Worm (Caenorhabditis elegans): Measurements from ENCODE around the gene cnc-3.
A peak's percentile ranks its signal among the peaks of the same experiment; 100 is the strongest.

cnc-3 gene

ce11 chrV:1442042-1442441 lies 5.8 kb upstream of the cnc-3 start, which contains the start of gene cnc-11:
Gene cnc-11 (plus strand): TSS chrV:1442342.
- no peak for TF ChIP-seq C16A3.4 (tag; optimal IDR thresholded peaks at IDR 0.05)
- no peak for TF ChIP-seq snu-23 (GFP tag; optimal IDR thresholded peaks at IDR 0.05)
- TF ChIP-seq dpl-1 (GFP tag; optimal IDR thresholded peaks at IDR 0.05): no peak

DNA sequence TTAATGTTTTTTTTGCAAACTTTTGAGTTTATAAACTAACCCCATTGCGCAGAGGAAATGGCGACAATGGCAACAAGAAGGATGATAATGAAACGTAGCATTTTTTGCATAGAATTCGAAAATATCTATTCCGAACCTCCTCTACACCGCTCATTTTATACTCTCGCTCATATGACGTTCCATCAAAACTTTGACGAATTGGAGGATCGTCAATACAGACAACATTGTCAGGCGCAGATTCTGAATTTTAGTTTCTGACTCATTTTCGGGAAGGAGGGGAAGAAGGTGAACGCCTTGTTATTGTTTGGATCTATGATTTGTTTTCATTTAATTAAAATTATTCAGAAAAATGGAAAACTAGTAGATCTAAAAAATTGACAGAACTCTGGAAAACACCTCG lies 3.6 kb upstream of the cnc-3 start, which contains the start of gene cnc-1:
cnc-1 (minus strand) TSS at position 101 of the 400 bp plus-strand sequence.
- no peak for TF ChIP-seq nhr-85 (tag)
- no peak for TF ChIP-seq fos-1 (tag; optimal IDR thresholded peaks at IDR 0.05)
- TF ChIP-seq lir-3 (tag; optimal IDR thresholded peaks at IDR 0.05; ENCODE audit: poor library complexity): no peak
- TF ChIP-seq zip-4 (GFP tag; optimal IDR thresholded peaks at IDR 0.05): no peak
- no peak for TF ChIP-seq unc-62 (GFP tag; optimal IDR thresholded peaks at IDR 0.05)
- TF ChIP-seq nhr-84 (tag; optimal IDR thresholded peaks at IDR 0.05): no peak
- no peak for TF ChIP-seq zag-1 (tag; optimal IDR thresholded peaks at IDR 0.05)
- no peak for TF ChIP-seq nhr-237 (tag; optimal IDR thresholded peaks at IDR 0.05)
- no peak for TF ChIP-seq ceh-63 (GFP tag; optimal IDR thresholded peaks at IDR 0.05)
- no peak for TF ChIP-seq Y116A8C.19 (tag; optimal IDR thresholded peaks at IDR 0.05; ENCODE audit: borderline replicate concordance)
- TF ChIP-seq ceh-8 (GFP tag; optimal IDR thresholded peaks at IDR 0.05): no peak
- no peak for TF ChIP-seq sup-37 (GFP tag; optimal IDR thresholded peaks at IDR 0.05)
- no peak for TF ChIP-seq blmp-1 (tag; optimal IDR thresholded peaks at IDR 0.05)
- TF ChIP-seq ceh-90 (tag; optimal IDR thresholded peaks at IDR 0.05): no peak
- TF ChIP-seq tlp-1 (tag; optimal IDR thresholded peaks at IDR 0.05): no peak
- TF ChIP-seq mep-1 (tag; optimal IDR thresholded peaks at IDR 0.05): no peak
- no peak for TF ChIP-seq ces-1 (GFP tag; optimal IDR thresholded peaks at IDR 0.05)
- TF ChIP-seq lin-14 (GFP tag; optimal IDR thresholded peaks at IDR 0.05): no peak
- TF ChIP-seq isw-1 (GFP tag; IDR thresholded peaks at IDR 0.05): no peak
- TF ChIP-seq sptf-1 (tag; optimal IDR thresholded peaks at IDR 0.05): no peak

DNA sequence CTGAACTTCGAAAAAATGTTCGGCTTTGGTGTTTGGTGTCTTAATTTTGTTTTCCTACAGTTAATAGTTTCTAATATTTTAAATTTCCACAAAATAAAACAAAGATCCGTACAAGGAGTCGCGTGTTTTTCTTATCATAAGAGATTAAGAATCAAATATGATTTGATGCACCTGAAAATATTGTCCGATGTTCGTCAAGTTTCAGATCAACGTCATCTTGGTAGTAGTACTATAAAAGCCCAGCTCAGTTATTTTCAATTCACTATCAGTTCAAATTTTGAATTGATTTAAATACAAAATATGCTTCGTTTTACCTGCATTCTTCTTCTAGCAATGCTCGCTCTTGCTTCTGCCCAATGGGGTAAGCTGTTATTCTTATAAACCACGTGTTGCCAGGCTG lies 2.7 kb upstream of the cnc-3 start, which contains the start of gene cnc-5:
cnc-5 (plus strand) TSS at position 301 of the 400 bp plus-strand sequence.
- no peak for TF ChIP-seq ces-1 (GFP tag; optimal IDR thresholded peaks at IDR 0.05)
- TF ChIP-seq nhr-28 (tag; optimal IDR thresholded peaks at IDR 0.05): no peak
- TF ChIP-seq hpl-2 (GFP tag; optimal IDR thresholded peaks at IDR 0.05): no peak
- no peak for TF ChIP-seq C04F5.9 (tag; optimal IDR thresholded peaks at IDR 0.05)
- no peak for TF ChIP-seq lin-35 (GFP tag; optimal IDR thresholded peaks at IDR 0.05)

ce11 chrV:1447079-1447478 lies 725 bp upstream of the cnc-3 start, which contains the start of gene cnc-4:
Gene cnc-4 (plus strand): TSS chrV:1447195.
- peak; percentile 74 for TF ChIP-seq nhr-85 (tag)
- TF ChIP-seq tbx-2 (tag; optimal IDR thresholded peaks at IDR 0.05): no peak
- peak; percentile 31 for TF ChIP-seq lin-14 (GFP tag; optimal IDR thresholded peaks at IDR 0.05)
- TF ChIP-seq efl-3 (GFP tag; optimal IDR thresholded peaks at IDR 0.05): no peak
- no peak for TF ChIP-seq vab-15 (tag; optimal IDR thresholded peaks at IDR 0.05)

DNA sequence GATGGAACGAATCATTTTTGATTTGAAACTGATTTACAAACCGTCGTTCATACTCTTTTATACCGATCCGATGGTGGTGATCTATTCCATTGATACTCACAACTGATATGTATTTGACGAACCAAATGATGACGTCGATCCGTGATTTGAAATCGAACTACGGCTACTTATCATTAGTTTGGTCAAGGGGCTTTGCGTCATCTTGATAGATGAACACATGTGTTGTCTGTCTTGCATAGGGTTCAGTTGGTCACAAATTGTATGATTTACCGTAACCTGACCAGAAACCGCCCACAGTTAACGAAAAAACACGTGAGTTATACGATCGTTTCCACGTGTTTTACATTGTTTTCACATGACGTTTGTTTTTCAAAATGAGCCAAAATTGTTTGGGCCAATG lies 2.4 kb downstream of the cnc-3 start, which contains the start of gene cnc-2:
cnc-2 (minus strand) TSS at position 24 of the 400 bp plus-strand sequence.
- TF ChIP-seq fkh-8 (tag; optimal IDR thresholded peaks at IDR 0.05): no peak
- TF ChIP-seq vab-15 (tag; optimal IDR thresholded peaks at IDR 0.05): no peak
- TF ChIP-seq nhr-90 (tag; optimal IDR thresholded peaks at IDR 0.05; ENCODE audit: poor library complexity): no peak
- TF ChIP-seq blmp-1 (tag; optimal IDR thresholded peaks at IDR 0.05): peak; percentile 9
- no peak for TF ChIP-seq isw-1 (GFP tag; IDR thresholded peaks at IDR 0.05)
- TF ChIP-seq nhr-76 (tag; optimal IDR thresholded peaks at IDR 0.05): no peak
- TF ChIP-seq nhr-77 (tag; optimal IDR thresholded peaks at IDR 0.05): no peak
- peak; percentile 70 for TF ChIP-seq nhr-85 (tag)

Data from whole organism, L1 larva.